Worm (Caenorhabditis elegans): ENCODE measurements around the gene rle-1.

rle-1 gene

DNA sequence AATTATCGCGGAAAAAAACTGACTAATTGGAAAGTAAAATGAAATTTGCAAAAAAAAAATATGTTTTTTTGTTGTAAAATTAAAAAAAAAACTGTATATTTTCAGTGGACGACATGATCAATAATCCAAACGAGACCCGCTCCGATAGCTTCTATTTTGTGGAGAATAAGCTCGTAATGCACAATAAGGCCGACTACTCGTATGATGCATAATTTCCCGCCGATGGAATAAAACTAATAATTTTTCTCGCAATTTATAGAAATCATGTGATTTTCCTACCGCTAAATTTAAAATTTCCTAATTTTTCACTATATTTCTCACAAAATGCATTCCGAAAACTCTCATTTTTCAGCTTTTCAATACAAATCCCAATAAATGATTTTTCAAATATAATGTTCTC, 27.5 kb upstream of the rle-1 start:
- TF ChIP-seq lin-15B (tag; optimal IDR thresholded peaks at IDR 0.05), result no peak
- TF ChIP-seq elt-1 (tag; optimal IDR thresholded peaks at IDR 0.05), result peak; percentile 16

DNA sequence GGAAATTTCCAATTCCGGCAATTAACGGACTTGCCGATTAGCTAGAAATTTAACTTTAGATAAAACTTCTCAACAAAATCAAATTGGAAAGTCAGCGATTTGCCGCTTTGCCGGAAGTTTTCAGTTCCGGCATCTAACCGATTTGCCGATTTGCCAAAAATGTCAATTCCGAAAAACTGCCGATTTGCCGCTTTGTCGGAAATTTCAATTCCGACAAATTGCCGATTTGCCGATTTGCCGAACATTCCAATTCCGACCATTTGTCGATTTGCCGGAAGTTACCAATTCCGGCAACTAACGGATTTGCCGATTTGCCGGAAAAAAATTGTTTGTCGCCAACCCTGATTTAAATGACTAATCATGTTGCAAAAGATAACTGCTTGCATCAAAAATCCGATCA, 26.9 kb upstream of the rle-1 start:
- no peak for TF ChIP-seq fkh-10 (GFP tag; optimal IDR thresholded peaks at IDR 0.05)
- TF ChIP-seq nhr-67 (tag; optimal IDR thresholded peaks at IDR 0.05), result no peak
- TF ChIP-seq lin-15B (tag; optimal IDR thresholded peaks at IDR 0.05), result no peak
- TF ChIP-seq unc-39 (tag; optimal IDR thresholded peaks at IDR 0.05), result no peak
- no peak for TF ChIP-seq R02D3.7 (tag; optimal IDR thresholded peaks at IDR 0.05)
- TF ChIP-seq ceh-28 (tag; optimal IDR thresholded peaks at IDR 0.05), result no peak
- no peak for TF ChIP-seq ztf-11 (tag; optimal IDR thresholded peaks at IDR 0.05)
- TF ChIP-seq egl-27 (tag; optimal IDR thresholded peaks at IDR 0.05), result no peak
- TF ChIP-seq nhr-11 (tag; optimal IDR thresholded peaks at IDR 0.05), result no peak

DNA sequence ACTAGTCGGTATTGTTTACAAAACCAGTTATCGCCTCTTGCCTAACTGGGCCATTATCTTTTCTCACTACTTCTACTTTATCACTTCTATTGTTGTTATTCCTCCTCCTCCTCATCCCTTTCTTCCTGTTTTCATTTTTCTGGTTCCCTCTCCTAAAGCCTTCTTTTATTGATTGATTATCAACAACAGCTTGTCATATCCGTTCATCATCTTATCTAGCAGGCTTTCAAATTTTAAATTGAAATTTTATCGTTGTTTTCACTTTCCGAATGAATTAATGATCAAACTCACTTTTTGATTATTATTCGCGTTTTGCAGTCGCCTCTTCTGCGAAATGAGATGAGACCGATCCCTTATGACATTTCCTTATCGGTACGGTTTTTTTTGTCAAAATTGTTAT, 24.9 kb upstream of the rle-1 start, which contains the start of gene cut-6:
cut-6 (plus strand) TSS at position 301 of the 400 bp plus-strand sequence.
- TF ChIP-seq nhr-23 (tag; optimal IDR thresholded peaks at IDR 0.05) (peak; percentile 6), nhr-77 (tag; optimal IDR thresholded peaks at IDR 0.05) (no peak)

DNA sequence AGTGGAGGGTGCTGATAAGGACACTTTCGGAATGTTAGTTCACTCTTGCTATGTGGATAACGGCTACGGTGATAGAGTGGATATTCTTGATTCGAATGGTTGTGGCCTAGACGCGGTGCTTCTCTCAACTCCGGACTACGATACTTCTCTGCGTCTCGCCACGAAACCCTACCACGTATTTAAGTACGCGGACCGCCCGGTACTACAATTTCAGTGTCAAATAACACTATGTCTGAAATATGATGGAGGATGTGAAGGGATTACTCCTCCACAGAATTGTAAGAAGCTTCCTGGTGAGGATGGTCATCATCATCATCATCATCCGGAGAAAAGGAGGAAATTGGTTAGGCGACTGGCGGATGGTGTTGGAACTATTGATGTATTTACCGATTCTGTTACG, 21.1 kb upstream of the rle-1 start:
- TF ChIP-seq ceh-9 (tag; optimal IDR thresholded peaks at IDR 0.05) (no peak), fkh-2 (tag; optimal IDR thresholded peaks at IDR 0.05) (no peak), elt-2 (tag; optimal IDR thresholded peaks at IDR 0.05) (no peak)

DNA sequence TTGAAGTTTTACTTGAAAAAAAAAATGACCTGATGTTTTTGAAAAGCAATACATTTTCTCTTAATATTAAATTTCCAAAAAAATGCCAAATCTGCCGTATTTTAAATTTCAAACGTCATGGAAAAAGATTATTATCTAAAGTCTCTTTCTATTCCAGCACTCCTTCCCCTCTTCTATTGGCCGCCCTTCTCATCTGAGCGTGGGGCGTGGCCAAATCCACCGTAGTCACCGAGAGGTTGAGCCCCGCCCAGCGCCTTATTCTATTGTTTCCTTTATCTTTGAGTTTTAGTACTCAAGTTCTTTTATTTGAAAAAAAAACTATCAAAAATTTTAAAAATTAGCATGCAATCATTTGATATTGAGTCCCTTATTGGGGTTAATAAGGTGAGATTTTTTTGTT, 16.0 kb upstream of the rle-1 start, which contains the start of gene vab-7:
vab-7 (plus strand) TSS at position 301 of the 400 bp plus-strand sequence.
- TF ChIP-seq fos-1 (tag; optimal IDR thresholded peaks at IDR 0.05) (no peak), aly-2 (tag; optimal IDR thresholded peaks at IDR 0.05) (no peak), mdl-1 (tag; optimal IDR thresholded peaks at IDR 0.05) (no peak), elt-1 (tag; optimal IDR thresholded peaks at IDR 0.05) (no peak), nhr-12 (tag; optimal IDR thresholded peaks at IDR 0.05) (no peak), nhr-67 (tag; optimal IDR thresholded peaks at IDR 0.05) (no peak), ZK546.5 (tag; optimal IDR thresholded peaks at IDR 0.05) (no peak), zag-1 (tag; optimal IDR thresholded peaks at IDR 0.05) (no peak), nfya-1 (tag; optimal IDR thresholded peaks at IDR 0.05; ENCODE audit: insufficient read depth) (peak; percentile 62)

DNA sequence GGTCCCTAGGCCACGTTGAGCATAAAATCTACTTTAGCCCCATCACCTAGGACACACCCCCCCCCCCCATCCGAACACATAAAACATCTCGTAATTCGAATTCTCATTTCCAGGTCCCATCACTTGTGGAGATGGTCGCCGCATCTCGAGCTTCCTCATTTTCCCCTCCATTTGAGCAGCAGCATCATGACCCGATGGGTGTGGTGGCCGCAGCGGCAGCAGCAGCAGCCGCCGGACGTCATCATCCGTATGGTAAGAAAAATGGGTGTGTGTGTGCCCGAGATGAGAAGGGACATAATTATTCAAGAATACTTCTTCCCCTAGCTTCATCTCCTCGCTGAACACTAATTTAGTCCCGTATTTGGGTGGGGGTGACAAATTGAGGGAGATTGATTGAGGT, 14.6 kb upstream of the rle-1 start:
- TF ChIP-seq zag-1 (tag; optimal IDR thresholded peaks at IDR 0.05) (no peak), fos-1 (tag; optimal IDR thresholded peaks at IDR 0.05) (no peak), R02D3.7 (tag; optimal IDR thresholded peaks at IDR 0.05) (no peak), ama-1 (optimal IDR thresholded peaks at IDR 0.05) (no peak), nhr-76 (tag; optimal IDR thresholded peaks at IDR 0.05) (no peak), aly-2 (tag; optimal IDR thresholded peaks at IDR 0.05) (no peak)

DNA sequence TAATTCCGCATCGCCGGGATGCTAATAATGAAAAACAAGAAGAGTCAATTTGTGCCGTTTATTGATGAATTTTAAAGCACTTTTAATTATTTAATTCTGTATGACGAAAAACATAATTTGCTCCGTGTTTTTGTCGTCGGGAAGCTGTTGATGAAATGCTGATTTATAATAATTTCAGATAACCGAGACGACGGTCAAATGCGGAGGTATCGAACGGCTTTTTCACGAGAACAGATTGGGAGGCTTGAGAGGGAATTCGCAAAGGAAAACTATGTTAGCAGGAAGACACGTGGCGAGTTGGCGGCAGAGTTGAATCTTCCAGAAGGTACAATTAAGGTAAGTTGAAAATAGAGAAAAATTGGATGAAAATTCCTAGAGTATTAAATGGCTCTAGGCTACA, 12.5 kb upstream of the rle-1 start:
- TF ChIP-seq snpc-4 (tag; optimal IDR thresholded peaks at IDR 0.05), result no peak
- TF ChIP-seq fkh-10 (GFP tag; optimal IDR thresholded peaks at IDR 0.05), result no peak
- no peak for TF ChIP-seq pha-4 (tag; optimal IDR thresholded peaks at IDR 0.05)
- TF ChIP-seq aly-2 (tag; optimal IDR thresholded peaks at IDR 0.05), result no peak
- no peak for TF ChIP-seq fkh-2 (tag; optimal IDR thresholded peaks at IDR 0.05)
- no peak for TF ChIP-seq unc-39 (tag; optimal IDR thresholded peaks at IDR 0.05)
- TF ChIP-seq jun-1 (tag; optimal IDR thresholded peaks at IDR 0.05), result no peak
- TF ChIP-seq daf-12 (tag; optimal IDR thresholded peaks at IDR 0.05), result no peak
- TF ChIP-seq nhr-77 (tag; optimal IDR thresholded peaks at IDR 0.05), result no peak
- TF ChIP-seq nhr-43 (tag; optimal IDR thresholded peaks at IDR 0.05; ENCODE audit: poor library complexity, severe bottlenecking), result no peak
- no peak for TF ChIP-seq lsy-12 (tag; optimal IDR thresholded peaks at IDR 0.05)
- TF ChIP-seq lin-39 (tag; optimal IDR thresholded peaks at IDR 0.05), result no peak
- TF ChIP-seq sea-2 (GFP tag; optimal IDR thresholded peaks at IDR 0.05), result no peak
- TF ChIP-seq nhr-76 (tag; optimal IDR thresholded peaks at IDR 0.05), result no peak
- no peak for TF ChIP-seq ztf-4 (tag; optimal IDR thresholded peaks at IDR 0.05)
- TF ChIP-seq unc-62 (GFP tag; optimal IDR thresholded peaks at IDR 0.05), result no peak
- TF ChIP-seq egl-27 (tag; optimal IDR thresholded peaks at IDR 0.05), result no peak
- no peak for TF ChIP-seq nhr-28 (tag; optimal IDR thresholded peaks at IDR 0.05)

Measured in whole organism, L3 larva.